Fruit fly (Drosophila melanogaster): Measurements from ENCODE around the gene CG12219.

The CG12219 gene

DNA sequence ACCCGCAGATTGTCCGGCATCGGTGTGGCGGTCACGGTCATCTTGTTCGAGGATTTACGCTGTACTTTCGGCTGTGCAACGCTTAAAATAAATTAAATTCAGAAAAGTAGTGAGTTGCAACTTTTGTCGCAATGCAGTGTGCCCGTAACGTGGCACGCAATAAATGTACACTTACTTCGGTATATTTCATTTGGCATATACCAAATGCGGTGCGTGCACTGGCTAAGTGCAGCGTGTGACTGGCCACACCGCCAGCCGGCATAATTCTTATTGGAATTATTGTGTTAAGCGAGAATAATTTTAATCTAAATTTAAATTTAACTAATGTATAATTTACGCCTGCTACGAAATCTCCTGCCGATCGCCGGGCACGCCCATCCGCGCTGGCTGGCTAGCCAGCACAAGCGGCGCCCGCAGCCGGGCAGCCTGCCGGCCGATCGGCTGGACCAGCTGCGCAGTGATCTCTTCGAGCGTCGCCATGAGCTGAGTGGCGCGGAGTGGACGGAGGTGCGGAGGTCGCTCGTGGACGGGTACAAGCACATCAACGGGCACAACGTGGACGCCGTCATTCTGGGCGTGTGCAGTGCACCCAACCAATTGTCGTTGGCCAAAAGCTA lies 9.9 kb downstream of the CG12219 start, which contains the start of the genes Rpt4 and mldr (continued):
- no peak for TF ChIP-seq bsh (GFP tag; optimal IDR thresholded peaks at IDR 0.05)
- no peak for TF ChIP-seq CG8359 (GFP tag; optimal IDR thresholded peaks at IDR 0.05; ENCODE audit: borderline replicate concordance)
- no peak for TF ChIP-seq ERR (GFP tag; optimal IDR thresholded peaks at IDR 0.05)
- TF ChIP-seq gcm (GFP tag; optimal IDR thresholded peaks at IDR 0.05) = no peak
- no peak for TF ChIP-seq crc (GFP tag; optimal IDR thresholded peaks at IDR 0.05)
- no peak for TF ChIP-seq CG15696 (tag; optimal IDR thresholded peaks at IDR 0.05)
- 0 out of 2 replicates have a peak, but pooled peaks have one; percentile 28 for TF ChIP-seq CG42726 (GFP tag; IDR thresholded peaks at IDR 0.05; ENCODE audit: partially characterized antibody)
- no peak for TF ChIP-seq en (GFP tag; optimal IDR thresholded peaks at IDR 0.05)
- no peak for TF ChIP-seq CG32767 (GFP tag; IDR thresholded peaks at IDR 0.05)
- TF ChIP-seq CG17361 (GFP tag; IDR thresholded peaks at IDR 0.05) = no peak
- TF ChIP-seq Stat92E (GFP tag; optimal IDR thresholded peaks at IDR 0.05) = no peak
- TF ChIP-seq nau (GFP tag; optimal IDR thresholded peaks at IDR 0.05) = no peak
- TF ChIP-seq amos (GFP tag; IDR thresholded peaks at IDR 0.05; ENCODE audit: partially characterized antibody) = peak; percentile 14; the same call in 1 of the 2 replicates
- no peak for TF ChIP-seq CG7372 (GFP tag; IDR thresholded peaks at IDR 0.05)
- no peak for TF ChIP-seq CG2199 (GFP tag; IDR thresholded peaks at IDR 0.05)
- no peak for TF ChIP-seq Ssrp (tag; optimal IDR thresholded peaks at IDR 0.05)
- TF ChIP-seq Spps (tag; optimal IDR thresholded peaks at IDR 0.05) = no peak
- no peak for TF ChIP-seq sens-2 (GFP tag; IDR thresholded peaks at IDR 0.05)
- TF ChIP-seq Deaf1 (tag; optimal IDR thresholded peaks at IDR 0.05) = no peak
- no peak for TF ChIP-seq CG11723 (GFP tag; optimal IDR thresholded peaks at IDR 0.05)
- TF ChIP-seq CG34376 (GFP tag; optimal IDR thresholded peaks at IDR 0.05) = no peak
- peak; percentile 44; the same call in 1 of the 3 replicates for TF ChIP-seq CG34224 (GFP tag; IDR thresholded peaks at IDR 0.05; ENCODE audit: partially characterized antibody)
- no peak for TF ChIP-seq CG8089 (GFP tag; optimal IDR thresholded peaks at IDR 0.05)
- TF ChIP-seq CG9817 (tag; optimal IDR thresholded peaks at IDR 0.05) = no peak
- no peak for TF ChIP-seq gro (GFP tag; optimal IDR thresholded peaks at IDR 0.05)
- TF ChIP-seq Rfx (GFP tag; IDR thresholded peaks at IDR 0.05) = 0 out of 2 replicates have a peak, but pooled peaks have one; percentile 16
- TF ChIP-seq croc (GFP tag; conservative IDR thresholded peaks at IDR 0.05) = no peak
- no peak for TF ChIP-seq gt (GFP tag; IDR thresholded peaks at IDR 0.05)
- no peak for TF ChIP-seq her (GFP tag; optimal IDR thresholded peaks at IDR 0.05)
- TF ChIP-seq Sin3A (optimal IDR thresholded peaks at IDR 0.05) = peak; percentile 63
- TF ChIP-seq Bteb2 (GFP tag; optimal IDR thresholded peaks at IDR 0.05) = no peak
- TF ChIP-seq CG4328 (GFP tag; optimal IDR thresholded peaks at IDR 0.05) = no peak
- no peak for TF ChIP-seq ind (GFP tag; optimal IDR thresholded peaks at IDR 0.05)
- peak; percentile 68 for TF ChIP-seq Lhr (GFP tag; optimal IDR thresholded peaks at IDR 0.05)
- no peak for TF ChIP-seq D19B (GFP tag; optimal IDR thresholded peaks at IDR 0.05)
- TF ChIP-seq CG10147 (GFP tag; optimal IDR thresholded peaks at IDR 0.05) = no peak
- no peak for TF ChIP-seq exex (tag; optimal IDR thresholded peaks at IDR 0.05)
- peak; percentile 94 for TF ChIP-seq gfzf (GFP tag; optimal IDR thresholded peaks at IDR 0.05)
- TF ChIP-seq shn (GFP tag; optimal IDR thresholded peaks at IDR 0.05) = no peak
- TF ChIP-seq NK7.1 (GFP tag; optimal IDR thresholded peaks at IDR 0.05) = no peak
- TF ChIP-seq CG2875 (GFP tag; optimal IDR thresholded peaks at IDR 0.05) = no peak
- TF ChIP-seq repo (GFP tag; optimal IDR thresholded peaks at IDR 0.05) = no peak
- no peak for TF ChIP-seq sc (optimal IDR thresholded peaks at IDR 0.05)
- TF ChIP-seq sc (GFP tag; optimal IDR thresholded peaks at IDR 0.05) = no peak
- no peak for TF ChIP-seq CG18011 (GFP tag; optimal IDR thresholded peaks at IDR 0.05)
- no peak for TF ChIP-seq CG16779 (GFP tag; IDR thresholded peaks at IDR 0.05)
- peak; percentile 70; the same call in 1 of the 3 replicates for TF ChIP-seq CG34422 (GFP tag; IDR thresholded peaks at IDR 0.05)
- TF ChIP-seq CG15269 (tag; optimal IDR thresholded peaks at IDR 0.05) = no peak
- no peak for TF ChIP-seq CG14014 (GFP tag; IDR thresholded peaks at IDR 0.05)
- TF ChIP-seq NFAT (GFP tag; IDR thresholded peaks at IDR 0.05) = no peak
